Fruit fly (Drosophila melanogaster): Measurements from ENCODE around the gene CG4582.

DNA sequence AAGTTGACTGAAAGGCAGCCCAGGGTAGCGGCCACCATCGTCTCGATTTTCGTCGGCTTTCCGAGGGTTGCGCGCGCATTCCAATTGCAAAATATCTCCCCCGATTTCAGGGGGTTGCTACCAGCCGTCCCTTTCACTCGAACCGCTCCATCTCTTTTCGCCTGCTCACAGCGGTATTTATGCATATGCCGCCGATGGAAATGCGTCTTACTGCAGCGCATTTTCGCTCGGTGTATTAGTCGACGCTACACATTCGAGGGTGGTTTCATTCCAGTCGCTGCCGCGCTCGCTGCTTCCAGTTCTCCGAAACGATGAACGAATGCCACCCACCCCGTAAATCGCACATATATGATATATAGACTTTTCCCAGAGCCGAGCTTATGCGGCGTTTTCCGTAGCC, 6.2 kb upstream of the CG4582 start:
- TF ChIP-seq psq (GFP tag; optimal IDR thresholded peaks at IDR 0.05) (no peak), Myc (optimal IDR thresholded peaks at IDR 0.05) (no peak), dmrt93B (GFP tag; optimal IDR thresholded peaks at IDR 0.05) (no peak), OdsH (GFP tag; optimal IDR thresholded peaks at IDR 0.05) (no peak), rgr (GFP tag; optimal IDR thresholded peaks at IDR 0.05) (no peak), Hnf4 (GFP tag; optimal IDR thresholded peaks at IDR 0.05) (no peak)

Measured in whole organism, wandering third instar larva.